Fruit fly (Drosophila melanogaster) whole organism, embryonic: ENCODE results near the gene Pcyt1.
A peak's percentile ranks its signal among the peaks of the same experiment; 100 is the strongest.

Experiments
- CG10366 ChIP-seq: fragments of 200-800 bp; sonication (Bioruptor generic); IDR thresholded peaks from 2 replicates; pipeline ENCODE4 v1.3.6; 2022; ENCODE audit warnings: missing biosample characterization, missing genetic modification characterization
- CG11504 ChIP-seq: fragments of 200-800 bp; sonication (Bioruptor generic); optimal IDR thresholded peaks from 3 replicates; lab custom pipeline; 2019; ENCODE audit warnings: missing biosample characterization, mild to moderate bottlenecking, missing genetic modification characterization, moderate library complexity
- CG12236 ChIP-seq: fragments of 200-800 bp; sonication (Bioruptor generic); optimal IDR thresholded peaks from 2 replicates; lab custom pipeline; 2016; ENCODE audit warnings: missing biosample characterization, missing genetic modification characterization
- CG13894 ChIP-seq: fragments of 200-800 bp; sonication (Bioruptor generic); optimal IDR thresholded peaks from 3 replicates; lab custom pipeline; 2018; ENCODE audit warnings: missing biosample characterization, mild to moderate bottlenecking, missing genetic modification characterization, moderate library complexity
- CG15601 ChIP-seq: fragments of 200-800 bp; sonication (Bioruptor generic); optimal IDR thresholded peaks from 3 replicates; lab custom pipeline; 2019; ENCODE audit warnings: missing biosample characterization, mild to moderate bottlenecking, missing genetic modification characterization, moderate library complexity
- CG17359 ChIP-seq: fragments of 200-800 bp; sonication (Bioruptor generic); optimal IDR thresholded peaks from 3 replicates; lab custom pipeline; 2018; ENCODE audit warnings: missing biosample characterization, mild to moderate bottlenecking, missing genetic modification characterization, moderate library complexity
- CG18011 ChIP-seq: fragments of 200-800 bp; sonication (Bioruptor generic); optimal IDR thresholded peaks from 2 replicates; lab custom pipeline; 2017; ENCODE audit warnings: missing biosample characterization, missing genetic modification characterization, mild to moderate bottlenecking, moderate library complexity, missing genotype
- CG18599 ChIP-seq: fragments of 200-800 bp; sonication (Bioruptor generic); optimal IDR thresholded peaks from 3 replicates; lab custom pipeline; 2017; ENCODE audit warnings: missing biosample characterization, missing genetic modification characterization, mild to moderate bottlenecking, moderate library complexity, missing genetic modification reagents
- CG31365 ChIP-seq: fragments of 200-800 bp; sonication (Bioruptor generic); optimal IDR thresholded peaks from 2 replicates; lab custom pipeline; 2018; ENCODE audit warnings: missing biosample characterization, mild to moderate bottlenecking, missing genetic modification characterization
- CG3407 ChIP-seq: fragments of 200-800 bp; sonication (Bioruptor generic); optimal IDR thresholded peaks from 2 replicates; lab custom pipeline; 2018; ENCODE audit warnings: missing biosample characterization, mild to moderate bottlenecking, missing genetic modification characterization
- CG4820 ChIP-seq: fragments of 200-800 bp; sonication (Bioruptor generic); optimal IDR thresholded peaks from 3 replicates; lab custom pipeline; 2016; ENCODE audit warnings: missing biosample characterization, missing genetic modification characterization
- CG7271 ChIP-seq: fragments of 200-800 bp; sonication (Bioruptor generic); optimal IDR thresholded peaks from 2 replicates; lab custom pipeline; 2018; ENCODE audit warnings: missing biosample characterization, mild to moderate bottlenecking, missing genetic modification characterization, moderate library complexity
- CG7556 ChIP-seq: fragments of 200-800 bp; sonication (Bioruptor generic); optimal IDR thresholded peaks from 2 replicates; lab custom pipeline; 2017; ENCODE audit warnings: missing biosample characterization, mild to moderate bottlenecking, missing genetic modification characterization
- CG9215 ChIP-seq: fragments of 200-800 bp; sonication (Bioruptor generic); IDR thresholded peaks from 2 replicates; pipeline ENCODE4 v1.3.6; 2022; ENCODE audit warnings: missing biosample characterization, missing genetic modification characterization
- CG9727 ChIP-seq: fragments of 200-800 bp; sonication (Bioruptor generic); optimal IDR thresholded peaks from 3 replicates; lab custom pipeline; 2017; ENCODE audit warnings: missing biosample characterization, mild to moderate bottlenecking, missing genetic modification characterization
- Deaf1 ChIP-seq: fragments of 200-800 bp; optimal IDR thresholded peaks from 3 replicates; lab custom pipeline; 2019; ENCODE audit warnings: missing biosample characterization, mild to moderate bottlenecking, missing genetic modification characterization, moderate library complexity
- Drgx ChIP-seq: fragments of 200-800 bp; sonication (Bioruptor generic); IDR thresholded peaks from 2 replicates; pipeline ENCODE4 v1.3.6; 2022; ENCODE audit warnings: missing biosample characterization, missing genetic modification characterization
- E2f2 ChIP-seq: fragments of 200-800 bp; sonication (Bioruptor generic); IDR thresholded peaks from 2 replicates; pipeline ENCODE4 v1.3.6; 2022; ENCODE audit warnings: missing biosample characterization, missing genetic modification characterization
- Hr78 ChIP-seq, 2 experiments: fragments of 200-800 bp in 1 of 2; fragments of >200 bp in 1 of 2; sonication (Bioruptor generic) in 1 of 2; optimal IDR thresholded peaks; 2 replicates each; lab custom pipeline; 2017 to 2019; ENCODE audit warnings: missing biosample characterization in 2 of 2, missing genetic modification characterization in 2 of 2, mild to moderate bottlenecking in 1 of 2, moderate library complexity in 1 of 2
- Kr ChIP-seq: fragments of 200-800 bp; sonication (Bioruptor generic); optimal IDR thresholded peaks from 2 replicates; lab custom pipeline; 2017; ENCODE audit warnings: missing biosample characterization, mild to moderate bottlenecking, missing genetic modification characterization
- NC2α ChIP-seq: fragments of 200-800 bp; sonication (Bioruptor generic); optimal IDR thresholded peaks from 2 replicates; lab custom pipeline; 2016; ENCODE audit warnings: missing biosample characterization, missing genetic modification characterization
- Neu2 ChIP-seq: fragments of 200-800 bp; sonication (Bioruptor generic); optimal IDR thresholded peaks from 3 replicates; lab custom pipeline; 2016; ENCODE audit warnings: missing biosample characterization, missing genetic modification characterization, borderline replicate concordance
- Oli ChIP-seq: fragments of 200-800 bp; sonication (Bioruptor generic); optimal IDR thresholded peaks from 2 replicates; lab custom pipeline; 2018; ENCODE audit warnings: missing biosample characterization, mild to moderate bottlenecking, missing genetic modification characterization, moderate library complexity
- Poxn ChIP-seq: fragments of 200-800 bp; sonication (Bioruptor generic); IDR thresholded peaks from 2 replicates; pipeline ENCODE4 v1.3.6; 2022; ENCODE audit warnings: missing biosample characterization, missing genetic modification characterization
- Rfx ChIP-seq: fragments of 200-800 bp; sonication (Bioruptor generic); IDR thresholded peaks from 2 replicates; pipeline ENCODE4 v1.3.6; 2022; ENCODE audit warnings: missing biosample characterization, missing genetic modification characterization
- Six4 ChIP-seq: fragments of 200-800 bp; sonication (Bioruptor generic); optimal IDR thresholded peaks from 2 replicates; lab custom pipeline; 2016; ENCODE audit warnings: missing biosample characterization, missing genetic modification characterization
- Spps ChIP-seq: fragments of 200-800 bp; sonication (Bioruptor generic); optimal IDR thresholded peaks from 2 replicates; lab custom pipeline; 2018; ENCODE audit warnings: missing biosample characterization, mild to moderate bottlenecking, missing genetic modification characterization
- Stat92E ChIP-seq, 3 experiments: fragments of >200 bp in 2 of 3; fragments of 200-800 bp in 1 of 3; sonication (Bioruptor generic) in 1 of 3; optimal IDR thresholded peaks; 2 replicates each; lab custom pipeline; 2017 to 2019; ENCODE audit warnings: missing biosample characterization in 3 of 3, missing genetic modification characterization in 3 of 3, mild to moderate bottlenecking in 1 of 3, moderate library complexity in 1 of 3
- TFAM ChIP-seq: fragments of 200-800 bp; sonication (Bioruptor generic); optimal IDR thresholded peaks from 2 replicates; lab custom pipeline; 2017; ENCODE audit warnings: missing biosample characterization, missing genetic modification characterization, inconsistent platforms
- bbx ChIP-seq: fragments of 200-800 bp; sonication (Bioruptor generic); IDR thresholded peaks from 2 replicates; pipeline ENCODE4 v1.3.6; 2022; ENCODE audit warnings: missing biosample characterization, missing genetic modification characterization; ENCODE audit not compliant: partially characterized antibody
- corto ChIP-seq: fragments of 200-800 bp; sonication (Bioruptor generic); optimal IDR thresholded peaks from 2 replicates; lab custom pipeline; 2016; ENCODE audit warnings: missing biosample characterization, mild to moderate bottlenecking, missing genetic modification characterization, moderate library complexity
- ems ChIP-seq: fragments of 200-800 bp; sonication (Bioruptor generic); optimal IDR thresholded peaks from 3 replicates; lab custom pipeline; 2016; ENCODE audit warnings: missing biosample characterization, missing genetic modification characterization
- fd102C ChIP-seq: fragments of 200-800 bp; sonication (Bioruptor generic); optimal IDR thresholded peaks from 2 replicates; lab custom pipeline; 2018; ENCODE audit warnings: missing biosample characterization, mild to moderate bottlenecking, missing genetic modification characterization, moderate library complexity
- fd64A ChIP-seq: fragments of 200-800 bp; sonication (Bioruptor generic); optimal IDR thresholded peaks from 3 replicates; lab custom pipeline; 2018; ENCODE audit warnings: missing biosample characterization, mild to moderate bottlenecking, missing genetic modification characterization
- her ChIP-seq: fragments of 200-800 bp; sonication (Bioruptor generic); optimal IDR thresholded peaks from 2 replicates; lab custom pipeline; 2016; ENCODE audit warnings: missing biosample characterization, missing genetic modification characterization
- hth ChIP-seq: fragments of >200 bp; optimal IDR thresholded peaks from 2 replicates; lab custom pipeline; 2017; ENCODE audit warnings: inconsistent platforms
- nmo ChIP-seq: fragments of 200-800 bp; sonication (Bioruptor generic); optimal IDR thresholded peaks from 2 replicates; lab custom pipeline; 2018; ENCODE audit warnings: missing biosample characterization, mild to moderate bottlenecking, missing genetic modification characterization, moderate library complexity
- otp ChIP-seq: fragments of 200-800 bp; sonication (Bioruptor generic); IDR thresholded peaks from 3 replicates; pipeline ENCODE4, ENCODE4 v1.3.6; 2022; ENCODE audit warnings: missing biosample characterization, missing genetic modification characterization
- pnt ChIP-seq: fragments of 200-800 bp; sonication (Bioruptor generic); optimal IDR thresholded peaks from 3 replicates; lab custom pipeline; 2016; ENCODE audit warnings: missing biosample characterization, missing genetic modification characterization
- repo ChIP-seq: fragments of 200-800 bp; sonication (Bioruptor generic); optimal IDR thresholded peaks from 2 replicates; lab custom pipeline; 2016; ENCODE audit warnings: missing biosample characterization, missing genetic modification characterization
- schlank ChIP-seq: fragments of 200-800 bp; sonication (Bioruptor generic); optimal IDR thresholded peaks from 2 replicates; lab custom pipeline; 2018; ENCODE audit warnings: missing biosample characterization, mild to moderate bottlenecking, missing genetic modification characterization
- sd ChIP-seq: fragments of 200-800 bp; sonication (Bioruptor generic); optimal IDR thresholded peaks from 3 replicates; lab custom pipeline; 2018; ENCODE audit warnings: missing biosample characterization, mild to moderate bottlenecking, missing genetic modification characterization, moderate library complexity
- shn ChIP-seq: fragments of 200-800 bp; sonication (Bioruptor generic); optimal IDR thresholded peaks from 3 replicates; lab custom pipeline; 2016; ENCODE audit warnings: missing biosample characterization, missing genetic modification characterization
- slou ChIP-seq: fragments of 200-800 bp; sonication (Bioruptor generic); optimal IDR thresholded peaks from 3 replicates; lab custom pipeline; 2016; ENCODE audit warnings: missing biosample characterization, missing genetic modification characterization
- sob ChIP-seq: fragments of 200-800 bp; sonication (Bioruptor generic); IDR thresholded peaks from 2 replicates; pipeline ENCODE4 v1.3.6; 2022; ENCODE audit warnings: missing biosample characterization, missing genetic modification characterization
- ssp ChIP-seq: fragments of 200-800 bp; sonication (Bioruptor generic); IDR thresholded peaks from 2 replicates; pipeline ENCODE4 v1.3.6; 2022; ENCODE audit warnings: missing biosample characterization, missing genetic modification characterization
- ttk ChIP-seq: fragments of 200-800 bp; sonication (Bioruptor generic); IDR thresholded peaks from 2 replicates; pipeline ENCODE4 v2.1.2; 2022; ENCODE audit warnings: missing biosample characterization, missing genetic modification characterization
- vnd ChIP-seq: fragments of 200-800 bp; sonication (Bioruptor generic); IDR thresholded peaks from 3 replicates; pipeline ENCODE4 v1.3.6; 2022; ENCODE audit warnings: missing biosample characterization, missing genetic modification characterization; ENCODE audit not compliant: partially characterized antibody

Gene Pcyt1

dm6 chr3L:1536487-1537337 lies 9.2 kb upstream of the Pcyt1 start, which contains the start of the genes CG12091 and pns (continued):
- peak; percentile 70 for TF ChIP-seq CG18599 (GFP tag; lab: Kevin White, UChicago)
- no peak for TF ChIP-seq TFAM (GFP tag; lab: Kevin White, UChicago)
- TF ChIP-seq CG13894 (tag; lab: Kevin White, UChicago), result no peak
- TF ChIP-seq nmo (GFP tag; lab: Kevin White, UChicago), result peak; percentile 80
- peak; percentile 9 for TF ChIP-seq Spps (tag; lab: Kevin White, UChicago)
- peak; percentile 39 for TF ChIP-seq Oli
- TF ChIP-seq Deaf1 (tag; lab: Kevin White, UChicago), result peak; percentile 51
- no peak for TF ChIP-seq corto (GFP tag; lab: Kevin White, UChicago)
- no peak for TF ChIP-seq CG3407 (GFP tag; lab: Kevin White, UChicago)
- no peak for TF ChIP-seq schlank
- peak; percentile 56 for TF ChIP-seq shn (GFP tag; lab: Kevin White, UChicago)
- peak; percentile 63 for TF ChIP-seq pnt
- TF ChIP-seq Drgx (GFP tag; lab: Robert Waterston, UW), result no peak
- peak; percentile 71 for TF ChIP-seq ssp (GFP tag; lab: Robert Waterston, UW)
- peak; percentile 12 for TF ChIP-seq fd102C (GFP tag; lab: Kevin White, UChicago)
- TF ChIP-seq CG7556 (GFP tag; lab: Kevin White, UChicago), result peak; percentile 59
- TF ChIP-seq Neu2 (GFP tag; lab: Kevin White, UChicago), result peak; percentile 14
- peak; percentile 57 for TF ChIP-seq Rfx (GFP tag; lab: Robert Waterston, UW)
- peak; percentile 45 for TF ChIP-seq sd
- TF ChIP-seq bbx (GFP tag; lab: Robert Waterston, UW), result peak; percentile 27
- peak; percentile 0 for TF ChIP-seq NC2α (GFP tag; lab: Kevin White, UChicago)
- TF ChIP-seq CG18011 (GFP tag; lab: Kevin White, UChicago), result peak; percentile 49
- TF ChIP-seq her (GFP tag; lab: Kevin White, UChicago), result no peak
- TF ChIP-seq CG9215 (GFP tag; lab: Robert Waterston, UW), result peak; percentile 42; the same call in 1 of the 2 replicates
- peak; percentile 50 for TF ChIP-seq CG31365 (tag; lab: Kevin White, UChicago)
- TF ChIP-seq ems, result peak; percentile 71
- TF ChIP-seq CG12236, result peak; percentile 50
- no peak for TF ChIP-seq vnd
- TF ChIP-seq Stat92E (GFP tag; optimal IDR thresholded peaks at IDR 0.05; lab: Kevin White, UChicago), result no peak
- TF ChIP-seq otp (GFP tag; lab: Robert Waterston, UW), result peak; percentile 79; the same call in 2 of the 3 replicates
- TF ChIP-seq CG9727, result peak; percentile 71
- TF ChIP-seq Hr78 (GFP tag; optimal IDR thresholded peaks at IDR 0.05; lab: Kevin White, UChicago), result peak in 1 of 2 experiments; percentile 61
- TF ChIP-seq Kr (GFP tag; lab: Kevin White, UChicago), result peak; percentile 35
- peak; percentile 82 for TF ChIP-seq CG15601 (tag; lab: Kevin White, UChicago)
- TF ChIP-seq hth (lab: Kevin White, UChicago), result no peak
- TF ChIP-seq Poxn (GFP tag; lab: Robert Waterston, UW), result no peak
- TF ChIP-seq ttk, result 0 out of 2 replicates have a peak, but pooled peaks have one; percentile 29
- peak; percentile 60 for TF ChIP-seq CG4820 (GFP tag; lab: Kevin White, UChicago)
- TF ChIP-seq slou (GFP tag; lab: Kevin White, UChicago), result no peak
- peak; percentile 51 for TF ChIP-seq sob (GFP tag; lab: Robert Waterston, UW)
- peak; percentile 61 for TF ChIP-seq CG17359 (tag; lab: Kevin White, UChicago)
- TF ChIP-seq Six4 (GFP tag; lab: Kevin White, UChicago), result peak; percentile 43
- TF ChIP-seq repo (GFP tag; lab: Kevin White, UChicago), result peak; percentile 56
- peak; percentile 77 for TF ChIP-seq CG10366 (GFP tag; lab: Robert Waterston, UW)
- peak; percentile 47; the same call in 1 of the 2 replicates for TF ChIP-seq E2f2 (GFP tag; lab: Robert Waterston, UW)
- TF ChIP-seq CG11504, result no peak
- TF ChIP-seq CG7271 (tag; lab: Kevin White, UChicago), result peak; percentile 52
- TF ChIP-seq fd64A (GFP tag; lab: Kevin White, UChicago), result no peak
